Worm (Caenorhabditis elegans): Measurements from ENCODE around the gene hpa-1.

ce11 chrIV:16199831-16200230, 33.1 kb downstream of the hpa-1 start:
- TF ChIP-seq nhr-25 (tag; optimal IDR thresholded peaks at IDR 0.05): no peak
- TF ChIP-seq ztf-4 (tag; optimal IDR thresholded peaks at IDR 0.05): no peak
- no peak for TF ChIP-seq unc-62 (GFP tag; optimal IDR thresholded peaks at IDR 0.05)
- no peak for TF ChIP-seq unc-39 (tag; optimal IDR thresholded peaks at IDR 0.05)
- TF ChIP-seq nhr-77 (tag; optimal IDR thresholded peaks at IDR 0.05): no peak
- no peak for TF ChIP-seq R02D3.7 (tag; optimal IDR thresholded peaks at IDR 0.05)
- TF ChIP-seq ceh-16 (tag; optimal IDR thresholded peaks at IDR 0.05): no peak
- no peak for TF ChIP-seq ceh-82 (tag; optimal IDR thresholded peaks at IDR 0.05)

Measured in whole organism, L3 larva.